Worm (Caenorhabditis elegans): ENCODE data around the gene ugt-59.

ugt-59 gene

ce11 chrIV:10403193-10404058 is 43.0 kb downstream of the ugt-59 start, which contains the start of gene gpa-7:
gpa-7 (plus strand) TSS chrIV:10404008.
- TF ChIP-seq lin-15B (tag; optimal IDR thresholded peaks at IDR 0.05) (peak; percentile 27), pha-4 (tag; optimal IDR thresholded peaks at IDR 0.05) (no peak), tbx-2 (tag; optimal IDR thresholded peaks at IDR 0.05) (peak; percentile 69), snpc-4 (tag; optimal IDR thresholded peaks at IDR 0.05) (peak; percentile 54), fkh-10 (GFP tag; optimal IDR thresholded peaks at IDR 0.05) (peak; percentile 71), nfya-1 (tag; optimal IDR thresholded peaks at IDR 0.05; ENCODE audit: insufficient read depth) (peak; percentile 87), sea-2 (GFP tag; optimal IDR thresholded peaks at IDR 0.05) (peak; percentile 36), lin-39 (tag; optimal IDR thresholded peaks at IDR 0.05) (peak; percentile 68), jun-1 (tag; optimal IDR thresholded peaks at IDR 0.05) (no peak), lsy-12 (tag; optimal IDR thresholded peaks at IDR 0.05) (no peak), unc-62 (GFP tag; optimal IDR thresholded peaks at IDR 0.05) (peak; percentile 47), aly-2 (tag; optimal IDR thresholded peaks at IDR 0.05) (no peak), zag-1 (tag; optimal IDR thresholded peaks at IDR 0.05) (peak; percentile 24), egl-27 (tag; optimal IDR thresholded peaks at IDR 0.05) (no peak), hmg-11 (tag; optimal IDR thresholded peaks at IDR 0.05) (peak; percentile 79), ceh-16 (tag; optimal IDR thresholded peaks at IDR 0.05) (no peak)

DNA sequence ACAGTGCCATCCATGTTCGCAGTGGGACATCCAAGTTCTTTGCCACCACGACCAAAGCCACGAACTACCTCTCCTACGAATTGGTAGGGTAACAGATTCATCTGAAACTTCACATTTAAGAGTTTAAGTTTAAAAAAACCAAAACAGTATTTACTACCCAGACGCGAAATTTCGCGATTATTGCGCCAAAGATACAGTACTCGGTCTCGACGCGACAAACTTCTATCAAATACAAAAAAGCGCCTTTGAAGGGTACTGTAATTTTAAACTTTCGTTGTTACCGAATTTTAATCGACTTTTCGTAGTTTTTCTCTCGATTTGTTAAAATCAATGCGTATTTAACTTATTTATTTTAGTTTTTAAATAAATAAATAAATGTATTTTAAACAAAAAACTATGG is 48.9 kb downstream of the ugt-59 start, which contains the start of gene rfk-1:
rfk-1 (minus strand) TSS at position 101 of the 400 bp plus-strand sequence.
- TF ChIP-seq pha-4 (tag; optimal IDR thresholded peaks at IDR 0.05) (no peak), nhr-12 (tag; optimal IDR thresholded peaks at IDR 0.05) (no peak), egl-27 (tag; optimal IDR thresholded peaks at IDR 0.05) (no peak), eor-1 (tag; optimal IDR thresholded peaks at IDR 0.05) (no peak), elt-3 (tag; optimal IDR thresholded peaks at IDR 0.05) (no peak), daf-12 (tag; optimal IDR thresholded peaks at IDR 0.05) (no peak)

Measured in whole organism, L3 larva.